Worm (Caenorhabditis elegans) whole organism, L2 larva: ENCODE results near the gene F46F2.5.

ENCODE experiments used
- ama-1 ChIP-seq: fragments of 150-350 bp; optimal IDR thresholded peaks from 2 replicates; lab custom pipeline; 2018; ENCODE audit warnings: inconsistent platforms
- lin-13 ChIP-seq: fragments of 150-350 bp; optimal IDR thresholded peaks from 2 replicates; lab custom pipeline; 2014; ENCODE audit warnings: missing biosample characterization, missing genetic modification reagents, missing genetic modification characterization
- lin-39 ChIP-seq: fragments of 150-350 bp; optimal IDR thresholded peaks from 2 replicates; lab custom pipeline; 2014; ENCODE audit warnings: missing biosample characterization, missing genetic modification reagents, missing genetic modification characterization
- mdl-1 ChIP-seq, 2 experiments: fragments of 150-350 bp in 1 of 2; sonication (generic microtip) in 1 of 2; optimal IDR thresholded peaks; 2 replicates each; lab custom pipeline; 2017; ENCODE audit warnings: missing biosample characterization in 2 of 2, missing genetic modification characterization in 2 of 2
- nhr-11 ChIP-seq: fragments of 150-350 bp; optimal IDR thresholded peaks from 2 replicates; lab custom pipeline; 2014; ENCODE audit warnings: missing biosample characterization, missing genetic modification characterization
- nhr-21 ChIP-seq: fragments of 150-350 bp; optimal IDR thresholded peaks from 2 replicates; lab custom pipeline; 2014; ENCODE audit warnings: missing biosample characterization, missing genetic modification characterization
- nhr-237 ChIP-seq: fragments of 150-350 bp; optimal IDR thresholded peaks from 2 replicates; lab custom pipeline; 2014; ENCODE audit warnings: missing biosample characterization, missing genetic modification characterization
- unc-62 ChIP-seq: fragments of 150-350 bp; optimal IDR thresholded peaks from 2 replicates; lab custom pipeline; 2014; ENCODE audit warnings: missing biosample characterization, missing genetic modification reagents, missing genetic modification characterization
- ztf-11 ChIP-seq: sonication (generic microtip); optimal IDR thresholded peaks from 2 replicates; lab custom pipeline; 2017; ENCODE audit warnings: missing biosample characterization, missing genetic modification characterization

DNA sequence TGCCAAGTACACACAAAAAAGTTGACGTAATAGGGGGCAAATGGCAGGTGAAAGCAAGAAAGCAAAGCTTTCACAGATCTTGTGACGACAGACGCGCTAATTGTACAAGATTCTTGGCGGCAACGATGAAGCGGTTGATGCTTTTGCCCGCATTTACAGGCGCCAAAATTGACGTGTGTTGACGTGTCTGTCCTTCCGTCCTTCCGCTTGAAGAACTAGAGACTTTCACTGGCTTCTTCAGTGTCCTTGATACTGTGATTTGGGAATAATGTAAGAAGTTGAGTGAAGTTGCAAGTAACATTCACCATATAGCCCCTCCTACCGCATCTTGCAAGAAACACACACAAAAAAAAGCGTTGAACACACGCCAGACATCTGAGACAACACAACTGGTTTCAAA is 21.2 kb downstream of the F46F2.5 start, which contains the start of gene jud-4:
- TF ChIP-seq lin-13 (GFP tag; lab: Kevin White, UChicago) (no peak), ztf-11 (no peak), nhr-237 (tag; lab: Kevin White, UChicago) (no peak), nhr-21 (tag; lab: Kevin White, UChicago) (no peak), lin-39 (tag; lab: Kevin White, UChicago) (no peak), nhr-11 (tag; lab: Kevin White, UChicago) (no peak), unc-62 (GFP tag; lab: Kevin White, UChicago) (no peak), mdl-1 (tag; optimal IDR thresholded peaks at IDR 0.05; lab: Kevin White, UChicago) (no peak), ama-1 (lab: Kevin White, UChicago) (no peak)
